Fruit fly (Drosophila melanogaster) whole organism, prepupa: ENCODE data around the gene colt.
A peak's percentile ranks its signal among the peaks of the same experiment; 100 is the strongest.

Experiments
- Blimp-1 ChIP-seq: fragments of 200-800 bp; sonication (Bioruptor generic); optimal IDR thresholded peaks from 3 replicates; lab custom pipeline; 2017; ENCODE audit warnings: missing biosample characterization, missing genetic modification characterization, mild to moderate bottlenecking, moderate library complexity, missing genetic modification reagents
- CG10631 ChIP-seq: fragments of 200-800 bp; sonication (Bioruptor generic); optimal IDR thresholded peaks from 2 replicates; lab custom pipeline; 2016; ENCODE audit warnings: missing biosample characterization, missing genetic modification characterization
- CG10669 ChIP-seq: fragments of 200-800 bp; sonication (Bioruptor generic); optimal IDR thresholded peaks from 3 replicates; lab custom pipeline; 2018; ENCODE audit warnings: missing biosample characterization, mild to moderate bottlenecking, missing genetic modification characterization, moderate library complexity
- CG11294 ChIP-seq: fragments of 200-800 bp; sonication (Bioruptor generic); IDR thresholded peaks from 2 replicates; pipeline ENCODE4 v1.3.6; 2022; ENCODE audit warnings: missing biosample characterization, missing genetic modification characterization
- CG15336 ChIP-seq: fragments of 200-800 bp; sonication (Bioruptor generic); IDR thresholded peaks from 2 replicates; pipeline ENCODE4 v1.3.6; 2022; ENCODE audit warnings: missing biosample characterization, missing genetic modification characterization
- CG1621 ChIP-seq: fragments of 200-800 bp; sonication (Bioruptor generic); optimal IDR thresholded peaks from 3 replicates; lab custom pipeline; 2018; ENCODE audit warnings: missing biosample characterization, mild to moderate bottlenecking, missing genetic modification characterization
- CG16779 ChIP-seq: fragments of 200-800 bp; sonication (Bioruptor generic); optimal IDR thresholded peaks from 3 replicates; lab custom pipeline; 2017; ENCODE audit warnings: missing biosample characterization, mild to moderate bottlenecking, missing genetic modification characterization
- CG3032 ChIP-seq: fragments of 200-800 bp; optimal IDR thresholded peaks from 2 replicates; lab custom pipeline; 2019; ENCODE audit warnings: missing biosample characterization, mild to moderate bottlenecking, missing genetic modification characterization, moderate library complexity
- CG31627 ChIP-seq: fragments of 200-800 bp; sonication (Bioruptor generic); optimal IDR thresholded peaks from 3 replicates; lab custom pipeline; 2016; ENCODE audit warnings: missing biosample characterization, missing genetic modification characterization
- CG32006 ChIP-seq: fragments of 200-800 bp; sonication (Bioruptor generic); optimal IDR thresholded peaks from 3 replicates; lab custom pipeline; 2017; ENCODE audit warnings: missing biosample characterization, mild to moderate bottlenecking, missing genetic modification characterization
- CG34406 ChIP-seq: fragments of 200-800 bp; sonication (Bioruptor generic); optimal IDR thresholded peaks from 3 replicates; lab custom pipeline; 2016; ENCODE audit warnings: missing biosample characterization, missing genetic modification characterization
- CG4318 ChIP-seq: fragments of 200-800 bp; sonication (Bioruptor generic); optimal IDR thresholded peaks from 3 replicates; lab custom pipeline; 2017; ENCODE audit warnings: missing biosample characterization, mild to moderate bottlenecking, missing genetic modification characterization
- CG6163 ChIP-seq: fragments of 200-800 bp; sonication (Bioruptor generic); IDR thresholded peaks from 3 replicates; pipeline ENCODE4 v1.3.6; 2022; ENCODE audit warnings: missing biosample characterization, missing genetic modification characterization
- CG6276 ChIP-seq: fragments of 200-800 bp; sonication (Bioruptor generic); optimal IDR thresholded peaks from 2 replicates; lab custom pipeline; 2017; ENCODE audit warnings: missing biosample characterization, mild to moderate bottlenecking, missing genetic modification characterization
- CG6854 ChIP-seq: fragments of 200-800 bp; sonication (Bioruptor generic); optimal IDR thresholded peaks from 2 replicates; lab custom pipeline; 2017; ENCODE audit warnings: missing biosample characterization, mild to moderate bottlenecking, missing genetic modification characterization
- CG7368 ChIP-seq: fragments of 200-800 bp; sonication (Bioruptor generic); optimal IDR thresholded peaks from 3 replicates; lab custom pipeline; 2016; ENCODE audit warnings: missing biosample characterization, missing genetic modification characterization
- CG8119 ChIP-seq: fragments of 200-800 bp; sonication (Bioruptor generic); IDR thresholded peaks from 3 replicates; pipeline ENCODE4 v1.3.6; 2022; ENCODE audit warnings: missing biosample characterization, missing genetic modification characterization
- CG8319 ChIP-seq: fragments of 200-800 bp; sonication (Bioruptor generic); optimal IDR thresholded peaks from 3 replicates; lab custom pipeline; 2016; ENCODE audit warnings: missing biosample characterization, missing genetic modification characterization
- CG8632 ChIP-seq: fragments of 200-800 bp; sonication (Bioruptor generic); optimal IDR thresholded peaks from 3 replicates; lab custom pipeline; 2016; ENCODE audit warnings: missing biosample characterization, missing genetic modification characterization
- CG9139 ChIP-seq: fragments of 200-800 bp; sonication (Bioruptor generic); optimal IDR thresholded peaks from 3 replicates; lab custom pipeline; 2017; ENCODE audit warnings: missing biosample characterization, mild to moderate bottlenecking, missing genetic modification characterization
- Eip75B ChIP-seq: fragments of 200-800 bp; sonication (Bioruptor generic); optimal IDR thresholded peaks from 3 replicates; lab custom pipeline; 2016; ENCODE audit warnings: missing biosample characterization, missing genetic modification characterization
- Eip78C ChIP-seq: fragments of 200-800 bp; sonication (Bioruptor generic); peaks from one replicate; lab custom pipeline; 2016; ENCODE audit warnings: missing biosample characterization, missing genetic modification characterization
- Eip93F ChIP-seq: fragments of 200-800 bp; sonication (Bioruptor generic); optimal IDR thresholded peaks from 2 replicates; lab custom pipeline; 2016; ENCODE audit warnings: missing biosample characterization, mild to moderate bottlenecking, missing genetic modification characterization
- Ets96B ChIP-seq: fragments of 200-800 bp; optimal IDR thresholded peaks from 2 replicates; lab custom pipeline; 2019; ENCODE audit warnings: missing biosample characterization, mild to moderate bottlenecking, missing genetic modification characterization, moderate library complexity
- Gug ChIP-seq: fragments of 200-800 bp; sonication (Bioruptor generic); IDR thresholded peaks from 2 replicates; pipeline ENCODE4 v1.3.6; 2022; ENCODE audit warnings: missing biosample characterization, missing genetic modification characterization
- Hr39 ChIP-seq: fragments of 200-800 bp; sonication (Bioruptor generic); optimal IDR thresholded peaks from 2 replicates; lab custom pipeline; 2016; ENCODE audit warnings: missing biosample characterization, missing genetic modification characterization
- Met ChIP-seq: fragments of 200-800 bp; sonication (Bioruptor generic); optimal IDR thresholded peaks from 3 replicates; lab custom pipeline; 2016; ENCODE audit warnings: missing biosample characterization, missing genetic modification characterization
- OdsH ChIP-seq: fragments of 200-800 bp; sonication (Bioruptor generic); optimal IDR thresholded peaks from 3 replicates; lab custom pipeline; 2016; ENCODE audit warnings: missing biosample characterization, missing genetic modification characterization
- Sox102F ChIP-seq: fragments of 200-800 bp; sonication (Bioruptor generic); optimal IDR thresholded peaks from 2 replicates; lab custom pipeline; 2016; ENCODE audit warnings: missing biosample characterization, mild to moderate bottlenecking, missing genetic modification characterization
- Sox14 ChIP-seq: fragments of 200-800 bp; sonication (Bioruptor generic); optimal IDR thresholded peaks from 3 replicates; lab custom pipeline; 2016; ENCODE audit warnings: missing biosample characterization, missing genetic modification characterization
- Sox15 ChIP-seq: fragments of 200-800 bp; sonication (Bioruptor generic); optimal IDR thresholded peaks from 3 replicates; lab custom pipeline; 2016; ENCODE audit warnings: missing biosample characterization, missing genetic modification characterization
- acj6 ChIP-seq: fragments of 200-800 bp; sonication (Bioruptor generic); optimal IDR thresholded peaks from 3 replicates; lab custom pipeline; 2016; ENCODE audit warnings: missing biosample characterization, missing genetic modification characterization
- cyc ChIP-seq: fragments of 200-800 bp; sonication (Bioruptor generic); optimal IDR thresholded peaks from 3 replicates; lab custom pipeline; 2016; ENCODE audit warnings: missing biosample characterization, missing genetic modification characterization
- dac ChIP-seq: fragments of 200-800 bp; sonication (Bioruptor generic); optimal IDR thresholded peaks from 2 replicates; lab custom pipeline; 2017; ENCODE audit warnings: missing biosample characterization, mild to moderate bottlenecking, missing genetic modification characterization
- eg ChIP-seq: fragments of 200-800 bp; sonication (Bioruptor generic); IDR thresholded peaks from 3 replicates; pipeline ENCODE4 v1.3.6; 2022; ENCODE audit warnings: missing biosample characterization, missing genetic modification characterization
- esn ChIP-seq: fragments of 200-800 bp; sonication (Bioruptor generic); optimal IDR thresholded peaks from 2 replicates; lab custom pipeline; 2016; ENCODE audit warnings: missing biosample characterization, mild to moderate bottlenecking, missing genetic modification characterization, moderate library complexity
- fd59A ChIP-seq: fragments of 200-800 bp; sonication (Bioruptor generic); optimal IDR thresholded peaks from 2 replicates; lab custom pipeline; 2017; ENCODE audit warnings: missing biosample characterization, mild to moderate bottlenecking, missing genetic modification characterization, missing genetic modification reagents
- fkh ChIP-seq: fragments of 200-800 bp; sonication (Bioruptor generic); optimal IDR thresholded peaks from 3 replicates; lab custom pipeline; 2017; ENCODE audit warnings: missing biosample characterization, mild to moderate bottlenecking, missing genetic modification characterization, moderate library complexity
- lz ChIP-seq: fragments of 200-800 bp; sonication (Bioruptor generic); optimal IDR thresholded peaks from 3 replicates; lab custom pipeline; 2016; ENCODE audit warnings: missing biosample characterization, missing genetic modification characterization
- net ChIP-seq: fragments of 200-800 bp; sonication (Bioruptor generic); optimal IDR thresholded peaks from 3 replicates; lab custom pipeline; 2016; ENCODE audit warnings: missing biosample characterization, missing genetic modification characterization
- pdm3 ChIP-seq: fragments of 200-800 bp; sonication (Bioruptor generic); optimal IDR thresholded peaks from 3 replicates; lab custom pipeline; 2016; ENCODE audit warnings: missing biosample characterization, missing genetic modification characterization
- svp ChIP-seq: fragments of 200-800 bp; sonication (Bioruptor generic); peaks from one replicate; lab custom pipeline; 2016; ENCODE audit warnings: missing biosample characterization, missing genetic modification characterization
- topi ChIP-seq: fragments of 200-800 bp; sonication (Bioruptor generic); optimal IDR thresholded peaks from 3 replicates; lab custom pipeline; 2016; ENCODE audit warnings: missing biosample characterization, missing genetic modification characterization
- vri ChIP-seq: fragments of 200-800 bp; sonication (Bioruptor generic); optimal IDR thresholded peaks from 3 replicates; lab custom pipeline; 2016; ENCODE audit warnings: missing biosample characterization, mild to moderate bottlenecking, missing genetic modification characterization

colt gene

DNA sequence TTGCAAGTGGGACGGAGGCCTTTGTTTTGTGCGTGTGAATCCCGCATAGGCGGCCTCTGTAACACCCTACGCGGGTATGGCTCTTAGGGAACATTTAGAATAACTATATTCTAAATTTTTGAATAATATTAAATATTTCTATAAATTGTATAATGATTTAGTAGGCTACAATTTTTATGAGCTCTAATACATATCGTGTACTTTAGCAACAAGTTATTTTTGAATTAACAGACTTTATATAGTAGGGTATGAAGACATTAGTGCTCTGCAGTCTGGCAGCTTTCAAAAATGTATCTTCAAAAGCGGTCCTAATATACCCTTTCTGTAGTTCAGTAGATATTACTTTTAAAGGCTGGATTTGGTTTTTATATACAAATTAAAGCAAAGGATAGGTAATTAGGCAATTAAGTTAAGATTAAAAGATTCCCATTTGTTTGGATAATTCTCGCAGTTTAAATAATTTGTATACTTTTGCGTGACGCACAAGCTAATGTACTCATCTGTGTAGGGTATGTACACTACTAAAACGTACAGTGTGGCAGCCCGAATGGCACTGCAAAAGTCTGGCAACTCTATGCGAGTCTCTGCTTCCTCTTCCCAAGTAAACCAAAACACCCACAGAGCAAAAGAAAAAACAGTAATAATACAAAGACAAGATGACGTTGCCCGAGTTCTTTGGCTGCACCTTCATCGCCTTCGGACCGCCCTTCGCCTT, 4.1 kb downstream of the colt start, which contains the start of the genes Snx21 and aph-1 (continued):
- peak; percentile 88 for TF ChIP-seq Sox15 (GFP tag; lab: Kevin White, UChicago)
- TF ChIP-seq lz (GFP tag; lab: Kevin White, UChicago) = peak; percentile 93
- TF ChIP-seq topi (GFP tag; lab: Kevin White, UChicago) = peak; percentile 84
- peak; percentile 72 for TF ChIP-seq CG8319 (GFP tag; lab: Kevin White, UChicago)
- peak; percentile 88 for TF ChIP-seq CG8119 (GFP tag; lab: Robert Waterston, UW)
- peak; percentile 81 for TF ChIP-seq CG16779 (tag; lab: Kevin White, UChicago)
- peak; percentile 92 for TF ChIP-seq Hr39 (GFP tag; lab: Kevin White, UChicago)
- TF ChIP-seq fkh (GFP tag; lab: Kevin White, UChicago) = peak; percentile 85
- peak; percentile 88 for TF ChIP-seq CG10669 (GFP tag; lab: Kevin White, UChicago)
- TF ChIP-seq net = peak; percentile 87
- TF ChIP-seq CG32006 (GFP tag; lab: Kevin White, UChicago) = peak; percentile 91
- TF ChIP-seq pdm3 = peak; percentile 92
- peak; percentile 92 for TF ChIP-seq CG31627 (GFP tag; lab: Kevin White, UChicago)
- peak; percentile 89 for TF ChIP-seq CG10631 (GFP tag; lab: Kevin White, UChicago)
- peak; percentile 75 for TF ChIP-seq dac
- peak; percentile 84 for TF ChIP-seq CG4318 (GFP tag; lab: Kevin White, UChicago)
- TF ChIP-seq svp (GFP tag; lab: Kevin White, UChicago) = peak; percentile 92
- TF ChIP-seq CG8632 (GFP tag; lab: Kevin White, UChicago) = peak; percentile 90
- peak; percentile 89 for TF ChIP-seq CG34406 (GFP tag; lab: Kevin White, UChicago)
- peak; percentile 89 for TF ChIP-seq CG6854
- peak; percentile 88 for TF ChIP-seq Met
- TF ChIP-seq CG3032 (tag; lab: Kevin White, UChicago) = peak; percentile 89
- peak; percentile 87 for TF ChIP-seq Eip93F

- 0 out of 3 replicates have a peak, but pooled peaks have one; percentile 5 for TF ChIP-seq eg (GFP tag; lab: Robert Waterston, UW)
- TF ChIP-seq CG8319 (GFP tag; lab: Kevin White, UChicago) = no peak
- TF ChIP-seq Blimp-1 = no peak
Measured at dm6 chr2L:2760288-2760687, 9.6 kb downstream of the colt start.

DNA sequence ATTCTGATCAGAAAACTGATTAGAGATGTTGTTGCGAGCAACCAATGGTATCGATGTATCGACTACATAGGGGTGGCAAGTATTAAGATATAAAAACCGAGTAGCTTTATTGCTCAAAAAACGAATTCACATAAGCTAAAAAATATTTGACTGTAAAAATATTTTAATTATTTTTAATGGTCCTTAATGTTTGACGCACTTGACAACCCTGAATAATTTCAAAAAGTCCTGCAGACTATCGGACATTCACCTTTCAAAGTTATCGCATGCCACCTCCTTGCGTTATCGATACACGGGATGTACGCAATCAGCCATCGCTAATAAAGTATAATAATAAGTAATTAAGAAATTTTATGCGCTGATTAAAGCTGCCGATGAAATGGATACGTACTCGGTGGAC, 10.2 kb downstream of the colt start, which contains the start of the genes HemK2, Snapin and Tnpo-SR:
HemK2 (minus strand) TSS at position 24 of the 400 bp plus-strand sequence.
Snapin (minus strand) TSS at position 24 of the 400 bp plus-strand sequence.
Tnpo-SR (plus strand) TSS at position 271 of the 400 bp plus-strand sequence.
- TF ChIP-seq CG31627 (GFP tag; lab: Kevin White, UChicago) (peak; percentile 91), eg (GFP tag; lab: Robert Waterston, UW) (peak; percentile 90), Gug (GFP tag; lab: Robert Waterston, UW) (peak; percentile 88), CG6163 (GFP tag; lab: Robert Waterston, UW) (peak; percentile 93), Eip75B (GFP tag; lab: Kevin White, UChicago) (peak; percentile 89), dac (peak; percentile 75), CG6854 (peak; percentile 67), svp (GFP tag; lab: Kevin White, UChicago) (peak; percentile 97), CG8632 (GFP tag; lab: Kevin White, UChicago) (peak; percentile 83), OdsH (GFP tag; lab: Kevin White, UChicago) (peak; percentile 92), topi (GFP tag; lab: Kevin White, UChicago) (peak; percentile 94), CG11294 (GFP tag; lab: Robert Waterston, UW) (peak; percentile 79; the same call in 1 of the 2 replicates), CG32006 (GFP tag; lab: Kevin White, UChicago) (peak; percentile 84), acj6 (GFP tag; lab: Kevin White, UChicago) (peak; percentile 93), CG3032 (tag; lab: Kevin White, UChicago) (peak; percentile 91), Ets96B (tag; lab: Kevin White, UChicago) (peak; percentile 89), CG1621 (tag; lab: Kevin White, UChicago) (peak; percentile 83), Sox14 (GFP tag; lab: Kevin White, UChicago) (peak; percentile 91), cyc (peak; percentile 93), CG4318 (GFP tag; lab: Kevin White, UChicago) (peak; percentile 76), CG15336 (peak; percentile 83), fd59A (GFP tag; lab: Kevin White, UChicago) (peak; percentile 69), net (peak; percentile 80), CG9139 (GFP tag; lab: Kevin White, UChicago) (no peak), Eip78C (GFP tag; lab: Kevin White, UChicago) (peak; percentile 95), lz (GFP tag; lab: Kevin White, UChicago) (peak; percentile 93), vri (GFP tag; lab: Kevin White, UChicago) (peak; percentile 88), CG34406 (GFP tag; lab: Kevin White, UChicago) (peak; percentile 80), CG10669 (GFP tag; lab: Kevin White, UChicago) (peak; percentile 84), esn (GFP tag; lab: Kevin White, UChicago) (peak; percentile 93), Hr39 (GFP tag; lab: Kevin White, UChicago) (peak; percentile 93), CG6276 (no peak), CG16779 (tag; lab: Kevin White, UChicago) (peak; percentile 53), Sox102F (GFP tag; lab: Kevin White, UChicago) (peak; percentile 90), CG7368 (GFP tag; lab: Kevin White, UChicago) (peak; percentile 78), CG8319 (GFP tag; lab: Kevin White, UChicago) (peak; percentile 78)
